Worm (Caenorhabditis elegans): Measurements from ENCODE around the gene lmp-1.

DNA sequence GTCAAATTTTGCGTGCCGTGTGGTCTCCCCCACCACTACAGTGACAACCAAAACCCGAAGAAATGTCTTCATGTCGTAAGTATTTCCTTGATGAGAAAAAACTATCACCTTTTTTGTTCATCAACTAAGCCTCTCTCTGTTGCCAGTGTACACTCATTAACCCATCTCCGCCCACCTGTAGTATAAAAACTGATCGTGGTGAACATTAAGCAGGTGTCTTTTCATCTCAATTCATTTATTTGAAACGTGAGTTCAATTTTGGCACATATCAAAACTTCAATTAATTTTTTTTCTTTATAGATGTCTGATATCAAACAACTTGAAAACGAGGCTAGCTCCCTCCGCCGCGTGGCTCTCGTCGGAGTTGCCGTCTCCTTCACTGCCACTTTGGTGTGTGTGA is 46.1 kb downstream of the lmp-1 start, which contains the start of gene col-170:
- no peak for TF ChIP-seq unc-62 (GFP tag; optimal IDR thresholded peaks at IDR 0.05)
- TF ChIP-seq zag-1 (tag; optimal IDR thresholded peaks at IDR 0.05) = no peak
- no peak for TF ChIP-seq aly-2 (tag; optimal IDR thresholded peaks at IDR 0.05)
- TF ChIP-seq lin-39 (tag; optimal IDR thresholded peaks at IDR 0.05) = no peak
- TF ChIP-seq lin-13 (GFP tag; optimal IDR thresholded peaks at IDR 0.05) = no peak
